Fruit fly (Drosophila melanogaster) whole organism, embryonic: ENCODE measurements around the gene sbr.

Source experiments
- Adf1 ChIP-seq: fragments of 200-800 bp; sonication (Bioruptor generic); IDR thresholded peaks from 2 replicates; pipeline ENCODE4 v1.3.6; 2022; ENCODE audit warnings: missing biosample characterization, missing genetic modification characterization
- Atf6 ChIP-seq: fragments of 200-800 bp; sonication (Bioruptor generic); IDR thresholded peaks from 2 replicates; pipeline ENCODE4 v1.3.6; 2022; ENCODE audit warnings: missing biosample characterization, missing genetic modification characterization
- CG1024 ChIP-seq: fragments of 200-800 bp; sonication (Bioruptor generic); IDR thresholded peaks from 2 replicates; pipeline ENCODE4 v1.3.6; 2022; ENCODE audit warnings: missing biosample characterization, missing genetic modification characterization
- CG11398 ChIP-seq: fragments of 200-800 bp; sonication (Bioruptor generic); optimal IDR thresholded peaks from 2 replicates; lab custom pipeline; 2016; ENCODE audit warnings: missing biosample characterization, missing genetic modification characterization
- CG11456 ChIP-seq: fragments of 200-800 bp; sonication (Bioruptor generic); IDR thresholded peaks from 3 replicates; pipeline ENCODE4 v1.3.6; 2022; ENCODE audit warnings: missing biosample characterization, missing genetic modification characterization
- CG11560 ChIP-seq: fragments of 200-800 bp; sonication (Bioruptor generic); IDR thresholded peaks from 3 replicates; pipeline ENCODE4 v1.3.6; 2022; ENCODE audit warnings: missing biosample characterization, missing genetic modification characterization
- CG11695 ChIP-seq: fragments of 200-800 bp; sonication (Bioruptor generic); IDR thresholded peaks from 3 replicates; pipeline ENCODE4 v1.3.6; 2022; ENCODE audit warnings: missing biosample characterization, missing genetic modification characterization
- CG12104 ChIP-seq: fragments of 200-800 bp; sonication (Bioruptor generic); optimal IDR thresholded peaks from 3 replicates; lab custom pipeline; 2016; ENCODE audit warnings: missing biosample characterization, missing genetic modification characterization
- CG13424 ChIP-seq: fragments of 200-800 bp; sonication (Bioruptor generic); optimal IDR thresholded peaks from 2 replicates; lab custom pipeline; 2019; ENCODE audit warnings: missing biosample characterization, mild to moderate bottlenecking, missing genetic modification characterization, moderate library complexity
- CG13624 ChIP-seq: fragments of 200-800 bp; sonication (Bioruptor generic); optimal IDR thresholded peaks from 2 replicates; lab custom pipeline; 2016; ENCODE audit warnings: missing biosample characterization, missing genetic modification characterization
- CG14710 ChIP-seq: fragments of 200-800 bp; sonication (Bioruptor generic); optimal IDR thresholded peaks from 3 replicates; lab custom pipeline; 2019; ENCODE audit warnings: missing biosample characterization, mild to moderate bottlenecking, missing genetic modification characterization, moderate library complexity
- CG15601 ChIP-seq: fragments of 200-800 bp; sonication (Bioruptor generic); optimal IDR thresholded peaks from 3 replicates; lab custom pipeline; 2019; ENCODE audit warnings: missing biosample characterization, mild to moderate bottlenecking, missing genetic modification characterization, moderate library complexity
- CG16813 ChIP-seq: fragments of 200-800 bp; sonication (Bioruptor generic); IDR thresholded peaks from 3 replicates; pipeline ENCODE4 v1.3.6; 2022; ENCODE audit warnings: missing biosample characterization, missing genetic modification characterization; ENCODE audit not compliant: partially characterized antibody
- CG17612 ChIP-seq: fragments of 200-800 bp; sonication (Bioruptor generic); IDR thresholded peaks from 2 replicates; pipeline ENCODE4 v1.3.6; 2022; ENCODE audit warnings: missing biosample characterization, missing genetic modification characterization
- CG18011 ChIP-seq: fragments of 200-800 bp; sonication (Bioruptor generic); optimal IDR thresholded peaks from 2 replicates; lab custom pipeline; 2017; ENCODE audit warnings: missing biosample characterization, missing genetic modification characterization, mild to moderate bottlenecking, moderate library complexity, missing genotype
- CG2116 ChIP-seq: fragments of 200-800 bp; sonication (Bioruptor generic); optimal IDR thresholded peaks from 3 replicates; lab custom pipeline; 2018; ENCODE audit warnings: missing biosample characterization, mild to moderate bottlenecking, missing genetic modification characterization
- CG2129 ChIP-seq: fragments of 200-800 bp; sonication (Bioruptor generic); IDR thresholded peaks from 2 replicates; pipeline ENCODE4 v1.3.6; 2022; ENCODE audit warnings: missing biosample characterization, missing genetic modification characterization; ENCODE audit not compliant: partially characterized antibody
- CG33213 ChIP-seq: fragments of 200-800 bp; sonication (Bioruptor generic); optimal IDR thresholded peaks from 3 replicates; lab custom pipeline; 2016; ENCODE audit warnings: missing biosample characterization, missing genetic modification characterization
- CG6654 ChIP-seq: fragments of 200-800 bp; sonication (Bioruptor generic); optimal IDR thresholded peaks from 2 replicates; lab custom pipeline; 2017; ENCODE audit warnings: missing biosample characterization, mild to moderate bottlenecking, missing genetic modification characterization
- CG7928 ChIP-seq: fragments of 200-800 bp; sonication (Bioruptor generic); optimal IDR thresholded peaks from 2 replicates; lab custom pipeline; 2017; ENCODE audit warnings: missing biosample characterization, mild to moderate bottlenecking, missing genetic modification characterization
- CG8765 ChIP-seq: fragments of 200-800 bp; sonication (Bioruptor generic); IDR thresholded peaks from 2 replicates; pipeline ENCODE4 v1.3.6; 2022; ENCODE audit warnings: missing biosample characterization, missing genetic modification characterization
- CTCF ChIP-seq: fragments of 200-800 bp; sonication (Bioruptor generic); optimal IDR thresholded peaks from 2 replicates; lab custom pipeline; 2017; ENCODE audit warnings: missing biosample characterization, mild to moderate bottlenecking, missing genetic modification characterization, moderate library complexity
- Dek ChIP-seq: fragments of 200-800 bp; sonication (Bioruptor generic); optimal IDR thresholded peaks from 3 replicates; lab custom pipeline; 2019; ENCODE audit warnings: missing biosample characterization, mild to moderate bottlenecking, missing genetic modification characterization, moderate library complexity
- Dref ChIP-seq: fragments of 200-800 bp; sonication (Bioruptor generic); IDR thresholded peaks from 2 replicates; pipeline ENCODE4 v1.3.6; 2022; ENCODE audit warnings: missing biosample characterization, missing genetic modification characterization
- E2f2 ChIP-seq: fragments of 200-800 bp; sonication (Bioruptor generic); IDR thresholded peaks from 2 replicates; pipeline ENCODE4 v1.3.6; 2022; ENCODE audit warnings: missing biosample characterization, missing genetic modification characterization
- ERR ChIP-seq: fragments of 200-800 bp; sonication (Bioruptor generic); optimal IDR thresholded peaks from 2 replicates; lab custom pipeline; 2016; ENCODE audit warnings: missing biosample characterization, missing genetic modification characterization
- Ets97D ChIP-seq: fragments of 200-800 bp; sonication (Bioruptor generic); optimal IDR thresholded peaks from 3 replicates; lab custom pipeline; 2016; ENCODE audit warnings: missing biosample characterization, missing genetic modification characterization
- Gug ChIP-seq: fragments of 200-800 bp; sonication (Bioruptor generic); IDR thresholded peaks from 4 replicates; pipeline ENCODE4 v1.3.6; 2022; ENCODE audit warnings: missing biosample characterization, missing genetic modification characterization
- Hsf ChIP-seq: fragments of 200-800 bp; sonication (Bioruptor generic); optimal IDR thresholded peaks from 3 replicates; lab custom pipeline; 2016; ENCODE audit warnings: missing biosample characterization, missing genetic modification characterization
- Lhr ChIP-seq: fragments of 200-800 bp; sonication (Bioruptor generic); optimal IDR thresholded peaks from 3 replicates; lab custom pipeline; 2017; ENCODE audit warnings: mild to moderate bottlenecking, missing biosample characterization, missing genetic modification reagents, missing genetic modification characterization
- Mad ChIP-seq: fragments of 200-800 bp; sonication (Bioruptor generic); optimal IDR thresholded peaks from 2 replicates; lab custom pipeline; 2016; ENCODE audit warnings: missing biosample characterization, missing genetic modification characterization
- Myb ChIP-seq: fragments of 200-800 bp; sonication (Bioruptor generic); optimal IDR thresholded peaks from 2 replicates; lab custom pipeline; 2016; ENCODE audit warnings: missing biosample characterization, missing genetic modification characterization
- Oaz ChIP-seq: fragments of 200-800 bp; sonication (Bioruptor generic); IDR thresholded peaks from 2 replicates; pipeline ENCODE4 v1.3.6; 2022; ENCODE audit warnings: missing biosample characterization, missing genetic modification characterization
- Sry-δ ChIP-seq: fragments of 200-800 bp; sonication (Bioruptor generic); optimal IDR thresholded peaks from 2 replicates; lab custom pipeline; 2016; ENCODE audit warnings: missing biosample characterization, missing genetic modification characterization
- Stat92E ChIP-seq, 3 experiments: fragments of >200 bp in 2 of 3; fragments of 200-800 bp in 1 of 3; sonication (Bioruptor generic) in 1 of 3; optimal IDR thresholded peaks; 2 replicates each; lab custom pipeline; 2017 to 2019; ENCODE audit warnings: missing biosample characterization in 3 of 3, missing genetic modification characterization in 3 of 3, mild to moderate bottlenecking in 1 of 3, moderate library complexity in 1 of 3
- az2 ChIP-seq: fragments of 200-800 bp; sonication (Bioruptor generic); optimal IDR thresholded peaks from 3 replicates; lab custom pipeline; 2016; ENCODE audit warnings: missing biosample characterization, missing genetic modification characterization
- br ChIP-seq: fragments of >200 bp; optimal IDR thresholded peaks from 2 replicates; lab custom pipeline; 2017
- cas ChIP-seq: fragments of 200-800 bp; sonication (Bioruptor generic); IDR thresholded peaks from 2 replicates; pipeline ENCODE4 v1.3.6; 2022; ENCODE audit warnings: missing biosample characterization, missing genetic modification characterization
- chn ChIP-seq: fragments of 200-800 bp; sonication (Bioruptor generic); optimal IDR thresholded peaks from 2 replicates; lab custom pipeline; 2016; ENCODE audit warnings: missing biosample characterization, missing genetic modification characterization
- exex ChIP-seq: fragments of 200-800 bp; sonication (Bioruptor generic); optimal IDR thresholded peaks from 4 replicates; lab custom pipeline; 2018; ENCODE audit warnings: missing biosample characterization, mild to moderate bottlenecking, missing genetic modification characterization, moderate library complexity
- fd102C ChIP-seq: fragments of 200-800 bp; sonication (Bioruptor generic); optimal IDR thresholded peaks from 2 replicates; lab custom pipeline; 2018; ENCODE audit warnings: missing biosample characterization, mild to moderate bottlenecking, missing genetic modification characterization, moderate library complexity
- fru ChIP-seq: fragments of >200 bp; optimal IDR thresholded peaks from 2 replicates; lab custom pipeline; 2017
- gt ChIP-seq: fragments of 200-800 bp; sonication (Bioruptor generic); IDR thresholded peaks from 2 replicates; pipeline ENCODE4 v1.3.6; 2022; ENCODE audit warnings: missing biosample characterization, missing genetic modification characterization
- hkb ChIP-seq, 2 experiments: fragments of 200-800 bp in 1 of 2; fragments of >200 bp in 1 of 2; sonication (Bioruptor generic) in 1 of 2; IDR thresholded peaks in 1 of 2; optimal IDR thresholded peaks in 1 of 2; 2 replicates each; pipeline versions ENCODE4 v1.3.6 to Lab custom; 2017 to 2022; ENCODE audit warnings: missing biosample characterization in 1 of 2, missing genetic modification characterization in 1 of 2
- lbe ChIP-seq: fragments of 200-800 bp; sonication (Bioruptor generic); optimal IDR thresholded peaks from 2 replicates; lab custom pipeline; 2016; ENCODE audit warnings: missing biosample characterization, mild to moderate bottlenecking, missing genetic modification characterization
- lilli ChIP-seq: fragments of 200-800 bp; sonication (Bioruptor generic); optimal IDR thresholded peaks from 3 replicates; lab custom pipeline; 2016; ENCODE audit warnings: missing biosample characterization, missing genetic modification characterization
- mam ChIP-seq: fragments of 200-800 bp; sonication (Bioruptor generic); optimal IDR thresholded peaks from 3 replicates; lab custom pipeline; 2016; ENCODE audit warnings: missing biosample characterization, missing genetic modification characterization
- nom ChIP-seq: fragments of 200-800 bp; sonication (Bioruptor generic); optimal IDR thresholded peaks from 2 replicates; lab custom pipeline; 2017; ENCODE audit warnings: missing biosample characterization, missing genetic modification characterization, mild to moderate bottlenecking, moderate library complexity, missing genetic modification reagents
- ranshi ChIP-seq: fragments of 200-800 bp; sonication (Bioruptor generic); IDR thresholded peaks from 2 replicates; pipeline ENCODE4 v1.3.6; 2022; ENCODE audit warnings: missing biosample characterization, missing genetic modification characterization
- row ChIP-seq: fragments of 200-800 bp; sonication (Bioruptor generic); IDR thresholded peaks from 3 replicates; pipeline ENCODE4 v1.3.6; 2022; ENCODE audit warnings: missing biosample characterization, missing genetic modification characterization
- sc ChIP-seq, 3 experiments: fragments of >200 bp in 2 of 3; fragments of 200-800 bp in 1 of 3; sonication (Bioruptor generic) in 1 of 3; optimal IDR thresholded peaks; 2 replicates in 2 of 3; 3 replicates in 1 of 3; lab custom pipeline; 2017; ENCODE audit warnings: mild to moderate bottlenecking in 1 of 3, missing biosample characterization in 1 of 3, missing genetic modification characterization in 1 of 3, missing genetic modification reagents in 1 of 3
- sens-2 ChIP-seq: fragments of 200-800 bp; sonication (Bioruptor generic); IDR thresholded peaks from 2 replicates; pipeline ENCODE4 v1.3.6; 2022; ENCODE audit warnings: missing biosample characterization, missing genetic modification characterization
- zen ChIP-seq: fragments of 200-800 bp; sonication (Bioruptor generic); optimal IDR thresholded peaks from 3 replicates; lab custom pipeline; 2018; ENCODE audit warnings: missing biosample characterization, mild to moderate bottlenecking, missing genetic modification characterization, moderate library complexity

sbr gene

DNA sequence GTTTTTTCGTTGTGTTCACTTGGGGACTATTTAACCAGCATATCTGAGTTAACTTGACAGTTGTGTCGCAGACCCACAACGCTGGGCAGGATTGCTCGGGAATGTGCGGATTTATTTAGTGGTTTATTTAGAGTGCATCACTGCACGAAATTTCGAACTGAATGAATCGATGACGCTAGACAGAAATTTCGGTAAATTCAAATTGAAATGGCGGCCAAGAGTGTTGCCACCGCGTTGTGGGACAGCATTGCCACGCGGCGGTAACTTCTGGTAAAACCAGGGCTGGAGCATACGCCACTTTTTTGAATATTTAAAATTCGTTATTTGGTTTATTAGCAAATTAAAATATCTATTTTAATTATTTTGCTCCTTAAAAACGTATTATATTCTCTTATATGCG, 7.8 kb upstream of the sbr start, which contains the start of gene feo (continued):
- TF ChIP-seq Lhr (no peak), CG8765 (GFP tag; lab: Robert Waterston, UW) (no peak), fru (lab: Kevin White, UChicago) (no peak), lbe (GFP tag; lab: Kevin White, UChicago) (no peak), E2f2 (GFP tag; lab: Robert Waterston, UW) (peak; percentile 96), Mad (GFP tag; lab: Kevin White, UChicago) (no peak), Dek (tag; lab: Kevin White, UChicago) (no peak), Dref (GFP tag; lab: Robert Waterston, UW) (peak; percentile 52), hkb (optimal IDR thresholded peaks at IDR 0.05; lab: Kevin White, UChicago) (no peak), hkb (GFP tag; IDR thresholded peaks at IDR 0.05; lab: Robert Waterston, UW) (no peak), az2 (GFP tag; lab: Kevin White, UChicago) (no peak), CG15601 (tag; lab: Kevin White, UChicago) (no peak), CG2129 (no peak), row (peak; percentile 53), gt (no peak), sc (optimal IDR thresholded peaks at IDR 0.05; lab: Kevin White, UChicago) (no peak), sc (GFP tag; optimal IDR thresholded peaks at IDR 0.05; lab: Kevin White, UChicago) (no peak), CG13624 (GFP tag; lab: Kevin White, UChicago) (no peak), Ets97D (GFP tag; lab: Kevin White, UChicago) (peak; percentile 30), Myb (GFP tag; lab: Kevin White, UChicago) (peak; percentile 95), Gug (GFP tag; lab: Robert Waterston, UW) (no peak), Oaz (GFP tag; lab: Robert Waterston, UW) (no peak), CG11560 (no peak), chn (GFP tag; lab: Kevin White, UChicago) (no peak), CG13424 (tag; lab: Kevin White, UChicago) (no peak), CG6654 (GFP tag; lab: Kevin White, UChicago) (no peak), CG33213 (GFP tag; lab: Kevin White, UChicago) (no peak), lilli (peak; percentile 5), sens-2 (GFP tag; lab: Robert Waterston, UW) (no peak), Atf6 (GFP tag; lab: Robert Waterston, UW) (no peak), exex (tag; lab: Kevin White, UChicago) (no peak), CG11456 (GFP tag; lab: Robert Waterston, UW) (no peak), mam (GFP tag; lab: Kevin White, UChicago) (no peak), fd102C (GFP tag; lab: Kevin White, UChicago) (no peak), CG17612 (GFP tag; lab: Robert Waterston, UW) (no peak), CTCF (no peak), Sry-δ (peak; percentile 57), br (lab: Kevin White, UChicago) (no peak), CG7928 (GFP tag; lab: Kevin White, UChicago) (peak; percentile 92), CG16813 (GFP tag; lab: Robert Waterston, UW) (no peak), ranshi (GFP tag; lab: Robert Waterston, UW) (no peak), ERR (GFP tag; lab: Kevin White, UChicago) (no peak), Adf1 (GFP tag; lab: Robert Waterston, UW) (0 out of 2 replicates have a peak, but pooled peaks have one; percentile 7), CG18011 (GFP tag; lab: Kevin White, UChicago) (no peak), CG11695 (GFP tag; lab: Robert Waterston, UW) (no peak), CG2116 (GFP tag; lab: Kevin White, UChicago) (peak; percentile 67), CG12104 (GFP tag; lab: Kevin White, UChicago) (no peak), CG14710 (peak; percentile 70), CG1024 (GFP tag; lab: Robert Waterston, UW) (no peak), zen (tag; lab: Kevin White, UChicago) (peak; percentile 6), CG11398 (GFP tag; lab: Kevin White, UChicago) (no peak), nom (GFP tag; lab: Kevin White, UChicago) (no peak), Hsf (GFP tag; lab: Kevin White, UChicago) (no peak), Stat92E (GFP tag; optimal IDR thresholded peaks at IDR 0.05; lab: Kevin White, UChicago) (no peak), cas (GFP tag; lab: Robert Waterston, UW) (no peak)
